Fruit fly (Drosophila melanogaster): Measurements from ENCODE around the gene Ccdc56.

dm6 chr3L:11704902-11705546, 3.8 kb upstream of the Ccdc56 start:
- TF ChIP-seq CG14711 (tag; optimal IDR thresholded peaks at IDR 0.05) (no peak), CG7101 (tag; optimal IDR thresholded peaks at IDR 0.05) (no peak), bab1 (GFP tag; optimal IDR thresholded peaks at IDR 0.05) (no peak), kay (GFP tag; ENCODE audit: borderline replicate concordance) (no peak), CG7045 (GFP tag; optimal IDR thresholded peaks at IDR 0.05) (no peak), toe (GFP tag; optimal IDR thresholded peaks at IDR 0.05) (no peak), CG12768 (GFP tag; optimal IDR thresholded peaks at IDR 0.05) (no peak), tj (GFP tag; optimal IDR thresholded peaks at IDR 0.05) (no peak), ovo (GFP tag; optimal IDR thresholded peaks at IDR 0.05) (no peak), pad (GFP tag; optimal IDR thresholded peaks at IDR 0.05) (no peak), Clk (GFP tag; optimal IDR thresholded peaks at IDR 0.05) (no peak), CG11617 (GFP tag; optimal IDR thresholded peaks at IDR 0.05) (no peak), CG1620 (GFP tag; optimal IDR thresholded peaks at IDR 0.05) (no peak)

Data from whole organism, adult.